Worm (Caenorhabditis elegans): Measurements from ENCODE around the gene ani-1.
A peak's percentile ranks its signal among the peaks of the same experiment; 100 is the strongest.

ani-1 gene

DNA sequence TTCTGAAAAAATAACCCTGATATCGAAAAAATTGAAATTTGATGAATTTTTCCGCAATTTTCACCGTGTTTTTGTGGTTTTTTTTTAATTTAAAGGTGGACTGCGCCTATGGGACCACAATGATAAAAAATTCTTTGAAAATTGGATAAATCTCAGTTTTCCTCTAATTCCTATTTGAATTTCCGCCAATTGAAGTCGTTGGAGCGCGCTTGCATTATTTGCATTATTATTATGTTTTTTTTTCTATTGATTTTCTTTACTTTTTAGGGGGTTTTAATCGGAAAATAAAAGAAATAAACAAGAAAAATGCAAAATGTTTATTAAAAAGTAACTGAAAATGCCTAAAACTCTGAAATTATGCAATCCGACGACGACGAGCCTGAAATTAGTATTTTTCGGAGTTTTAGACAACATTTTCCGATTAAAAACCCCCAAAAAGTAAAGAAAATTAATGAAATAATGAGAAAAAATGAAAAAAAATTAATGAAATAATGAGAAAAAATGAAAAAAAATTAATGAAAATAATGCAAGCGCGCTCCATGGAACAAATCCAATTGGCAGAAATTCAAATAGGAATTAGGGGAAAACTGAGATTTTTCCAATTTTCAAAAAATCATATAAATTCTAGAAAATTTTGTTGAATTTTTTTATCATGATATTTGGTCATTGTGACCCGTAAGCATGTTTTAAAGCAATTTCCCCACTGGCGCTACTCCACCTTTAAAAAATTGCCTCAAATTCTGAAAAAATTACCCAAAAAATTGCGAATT is 2.7 kb upstream of the ani-1 start:
- no peak for TF ChIP-seq nhr-27 (tag; optimal IDR thresholded peaks at IDR 0.05)
- peak; percentile 49 for TF ChIP-seq mcd-1 (GFP tag; IDR thresholded peaks at IDR 0.05)
- TF ChIP-seq ekl-4 (GFP tag; IDR thresholded peaks at IDR 0.05): peak; percentile 34; the same call in 1 of the 2 replicates

- TF ChIP-seq nhr-80 (tag; optimal IDR thresholded peaks at IDR 0.05): peak; percentile 37
- TF ChIP-seq cebp-1 (GFP tag; IDR thresholded peaks at IDR 0.05): no peak
- peak; percentile 2 for TF ChIP-seq cebp-1 (tag; optimal IDR thresholded peaks at IDR 0.05)
- TF ChIP-seq lin-40 (tag; optimal IDR thresholded peaks at IDR 0.05): no peak
- TF ChIP-seq rcor-1 (GFP tag; IDR thresholded peaks at IDR 0.05): peak; percentile 34; the same call in 1 of the 2 replicates
Observed at ce11 chrIII:12453785-12454184, 610 bp upstream of the ani-1 start.

- TF ChIP-seq nhr-80 (tag; optimal IDR thresholded peaks at IDR 0.05) (peak; percentile 36), tlf-1 (GFP tag; optimal IDR thresholded peaks at IDR 0.05) (no peak), let-607 (tag; optimal IDR thresholded peaks at IDR 0.05) (no peak), zfh-2 (GFP tag; conservative IDR thresholded peaks at IDR 0.05) (no peak)
Observed at ce11 chrIII:12445991-12446502, 7.1 kb downstream of the ani-1 start, which contains the start of gene Y49E10.18. Y49E10.18 (minus strand) TSS chrIII:12446106.

- TF ChIP-seq nhr-80 (tag; optimal IDR thresholded peaks at IDR 0.05): peak; percentile 67
- no peak for TF ChIP-seq attf-5 (GFP tag; optimal IDR thresholded peaks at IDR 0.05)
- TF ChIP-seq nfyb-1 (GFP tag; IDR thresholded peaks at IDR 0.05): no peak
- TF ChIP-seq F57A8.1 (GFP tag; optimal IDR thresholded peaks at IDR 0.05): no peak
- no peak for TF ChIP-seq Y95B8A.8 (GFP tag; IDR thresholded peaks at IDR 0.05)
- no peak for TF ChIP-seq nhr-120 (GFP tag; IDR thresholded peaks at IDR 0.05)
Observed at ce11 chrIII:12445223-12445622, 8.0 kb downstream of the ani-1 start.

DNA sequence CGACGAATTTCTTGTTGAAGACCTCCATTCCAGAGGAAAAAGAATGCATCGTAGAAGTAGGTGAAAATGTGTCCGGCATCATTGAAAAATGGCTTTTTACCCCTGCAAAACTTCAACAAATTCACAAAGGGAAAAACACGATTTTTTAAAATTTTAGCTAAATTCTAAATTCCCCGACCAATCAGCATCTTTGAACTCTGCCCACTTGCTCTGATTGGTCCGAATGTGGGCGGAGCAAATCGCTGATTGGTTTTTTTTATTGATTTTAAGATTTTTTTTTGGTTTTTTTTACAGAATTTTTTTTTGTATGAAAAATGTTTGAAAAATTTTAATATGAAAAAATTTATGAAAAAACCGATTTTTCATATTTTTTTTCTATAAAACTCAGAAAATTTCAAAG is 9.3 kb downstream of the ani-1 start:
- no peak for TF ChIP-seq nhr-179 (tag; optimal IDR thresholded peaks at IDR 0.05)
- TF ChIP-seq ztf-26 (tag; optimal IDR thresholded peaks at IDR 0.05): no peak
- no peak for TF ChIP-seq lsy-27 (tag; optimal IDR thresholded peaks at IDR 0.05; ENCODE audit: borderline replicate concordance, insufficient read depth)
- TF ChIP-seq tbp1 (GFP tag; optimal IDR thresholded peaks at IDR 0.05): no peak
- TF ChIP-seq Y53G8AR.9 (GFP tag; conservative IDR thresholded peaks at IDR 0.05): no peak
- no peak for TF ChIP-seq pha-4 (tag; optimal IDR thresholded peaks at IDR 0.05)
- no peak for TF ChIP-seq Y79H2A.3 (GFP tag; conservative IDR thresholded peaks at IDR 0.05)
- TF ChIP-seq F33H1.4 (GFP tag; IDR thresholded peaks at IDR 0.05): no peak
- TF ChIP-seq K11D2.4 (GFP tag; IDR thresholded peaks at IDR 0.05): no peak
- no peak for TF ChIP-seq nhr-80 (tag; optimal IDR thresholded peaks at IDR 0.05)
- TF ChIP-seq F49E8.2 (tag; optimal IDR thresholded peaks at IDR 0.05; ENCODE audit: insufficient read depth): no peak
- no peak for TF ChIP-seq ztf-3 (GFP tag; optimal IDR thresholded peaks at IDR 0.05)
- no peak for TF ChIP-seq aptf-2 (GFP tag; conservative IDR thresholded peaks at IDR 0.05)
- no peak for TF ChIP-seq snpc-3.4 (tag; optimal IDR thresholded peaks at IDR 0.05)
- no peak for TF ChIP-seq snpc-4 (GFP tag; optimal IDR thresholded peaks at IDR 0.05)
- TF ChIP-seq snpc-4 (tag; optimal IDR thresholded peaks at IDR 0.05): no peak
- TF ChIP-seq ccch-3 (GFP tag; optimal IDR thresholded peaks at IDR 0.05): no peak
- no peak for TF ChIP-seq B0336.3 (GFP tag; IDR thresholded peaks at IDR 0.05)
- no peak for TF ChIP-seq cebp-2 (GFP tag; IDR thresholded peaks at IDR 0.05)
- no peak for TF ChIP-seq nfya-2 (GFP tag; IDR thresholded peaks at IDR 0.05)

All from whole organism, young adult.